Fruit fly (Drosophila melanogaster) whole organism, prepupa: Measurements from ENCODE around the gene PLCXD.

Experiments
- Blimp-1 ChIP-seq: fragments of 200-800 bp; sonication (Bioruptor generic); optimal IDR thresholded peaks from 3 replicates; lab custom pipeline; 2017; ENCODE audit warnings: missing biosample characterization, missing genetic modification characterization, mild to moderate bottlenecking, moderate library complexity, missing genetic modification reagents
- CG10631 ChIP-seq: fragments of 200-800 bp; sonication (Bioruptor generic); optimal IDR thresholded peaks from 2 replicates; lab custom pipeline; 2016; ENCODE audit warnings: missing biosample characterization, missing genetic modification characterization
- CG10669 ChIP-seq: fragments of 200-800 bp; sonication (Bioruptor generic); optimal IDR thresholded peaks from 3 replicates; lab custom pipeline; 2018; ENCODE audit warnings: missing biosample characterization, mild to moderate bottlenecking, missing genetic modification characterization, moderate library complexity
- CG11294 ChIP-seq: fragments of 200-800 bp; sonication (Bioruptor generic); IDR thresholded peaks from 2 replicates; pipeline ENCODE4 v1.3.6; 2022; ENCODE audit warnings: missing biosample characterization, missing genetic modification characterization
- CG11762 ChIP-seq: fragments of 200-800 bp; sonication (Bioruptor generic); optimal IDR thresholded peaks from 3 replicates; lab custom pipeline; 2016; ENCODE audit warnings: missing biosample characterization, missing genetic modification characterization; ENCODE audit not compliant: insufficient read depth
- CG15336 ChIP-seq: fragments of 200-800 bp; sonication (Bioruptor generic); IDR thresholded peaks from 2 replicates; pipeline ENCODE4 v1.3.6; 2022; ENCODE audit warnings: missing biosample characterization, missing genetic modification characterization
- CG16779 ChIP-seq: fragments of 200-800 bp; sonication (Bioruptor generic); optimal IDR thresholded peaks from 3 replicates; lab custom pipeline; 2017; ENCODE audit warnings: missing biosample characterization, mild to moderate bottlenecking, missing genetic modification characterization
- CG3032 ChIP-seq: fragments of 200-800 bp; optimal IDR thresholded peaks from 2 replicates; lab custom pipeline; 2019; ENCODE audit warnings: missing biosample characterization, mild to moderate bottlenecking, missing genetic modification characterization, moderate library complexity
- CG31627 ChIP-seq: fragments of 200-800 bp; sonication (Bioruptor generic); optimal IDR thresholded peaks from 3 replicates; lab custom pipeline; 2016; ENCODE audit warnings: missing biosample characterization, missing genetic modification characterization
- CG32006 ChIP-seq: fragments of 200-800 bp; sonication (Bioruptor generic); optimal IDR thresholded peaks from 3 replicates; lab custom pipeline; 2017; ENCODE audit warnings: missing biosample characterization, mild to moderate bottlenecking, missing genetic modification characterization
- CG34406 ChIP-seq: fragments of 200-800 bp; sonication (Bioruptor generic); optimal IDR thresholded peaks from 3 replicates; lab custom pipeline; 2016; ENCODE audit warnings: missing biosample characterization, missing genetic modification characterization
- CG4318 ChIP-seq: fragments of 200-800 bp; sonication (Bioruptor generic); optimal IDR thresholded peaks from 3 replicates; lab custom pipeline; 2017; ENCODE audit warnings: missing biosample characterization, mild to moderate bottlenecking, missing genetic modification characterization
- CG6163 ChIP-seq: fragments of 200-800 bp; sonication (Bioruptor generic); IDR thresholded peaks from 3 replicates; pipeline ENCODE4 v1.3.6; 2022; ENCODE audit warnings: missing biosample characterization, missing genetic modification characterization
- CG6276 ChIP-seq: fragments of 200-800 bp; sonication (Bioruptor generic); optimal IDR thresholded peaks from 2 replicates; lab custom pipeline; 2017; ENCODE audit warnings: missing biosample characterization, mild to moderate bottlenecking, missing genetic modification characterization
- CG6808 ChIP-seq: fragments of 200-800 bp; sonication (Bioruptor generic); optimal IDR thresholded peaks from 3 replicates; lab custom pipeline; 2017; ENCODE audit warnings: missing biosample characterization, missing genetic modification characterization, mild to moderate bottlenecking, moderate library complexity, missing genetic modification reagents
- CG6854 ChIP-seq: fragments of 200-800 bp; sonication (Bioruptor generic); optimal IDR thresholded peaks from 2 replicates; lab custom pipeline; 2017; ENCODE audit warnings: missing biosample characterization, mild to moderate bottlenecking, missing genetic modification characterization
- CG8319 ChIP-seq: fragments of 200-800 bp; sonication (Bioruptor generic); optimal IDR thresholded peaks from 3 replicates; lab custom pipeline; 2016; ENCODE audit warnings: missing biosample characterization, missing genetic modification characterization
- CG8632 ChIP-seq: fragments of 200-800 bp; sonication (Bioruptor generic); optimal IDR thresholded peaks from 3 replicates; lab custom pipeline; 2016; ENCODE audit warnings: missing biosample characterization, missing genetic modification characterization
- Eip75B ChIP-seq: fragments of 200-800 bp; sonication (Bioruptor generic); optimal IDR thresholded peaks from 3 replicates; lab custom pipeline; 2016; ENCODE audit warnings: missing biosample characterization, missing genetic modification characterization
- Eip78C ChIP-seq: fragments of 200-800 bp; sonication (Bioruptor generic); peaks from one replicate; lab custom pipeline; 2016; ENCODE audit warnings: missing biosample characterization, missing genetic modification characterization
- Eip93F ChIP-seq: fragments of 200-800 bp; sonication (Bioruptor generic); optimal IDR thresholded peaks from 2 replicates; lab custom pipeline; 2016; ENCODE audit warnings: missing biosample characterization, mild to moderate bottlenecking, missing genetic modification characterization
- Ets21C ChIP-seq: fragments of 200-800 bp; sonication (Bioruptor generic); optimal IDR thresholded peaks from 3 replicates; lab custom pipeline; 2016; ENCODE audit warnings: missing biosample characterization, missing genetic modification characterization
- Ets96B ChIP-seq: fragments of 200-800 bp; optimal IDR thresholded peaks from 2 replicates; lab custom pipeline; 2019; ENCODE audit warnings: missing biosample characterization, mild to moderate bottlenecking, missing genetic modification characterization, moderate library complexity
- Gug ChIP-seq: fragments of 200-800 bp; sonication (Bioruptor generic); IDR thresholded peaks from 2 replicates; pipeline ENCODE4 v1.3.6; 2022; ENCODE audit warnings: missing biosample characterization, missing genetic modification characterization
- Hr38 ChIP-seq: sonication (Bioruptor generic); optimal IDR thresholded peaks from 2 replicates; lab custom pipeline; 2016; ENCODE audit warnings: missing biosample characterization, missing genetic modification characterization
- Hr4 ChIP-seq: fragments of 200-800 bp; sonication (Bioruptor generic); optimal IDR thresholded peaks from 3 replicates; lab custom pipeline; 2016; ENCODE audit warnings: missing biosample characterization, missing genetic modification characterization
- Lpt ChIP-seq: fragments of 200-800 bp; sonication (Bioruptor generic); optimal IDR thresholded peaks from 3 replicates; lab custom pipeline; 2016; ENCODE audit warnings: missing biosample characterization, missing genetic modification characterization
- Met ChIP-seq: fragments of 200-800 bp; sonication (Bioruptor generic); optimal IDR thresholded peaks from 3 replicates; lab custom pipeline; 2016; ENCODE audit warnings: missing biosample characterization, missing genetic modification characterization
- OdsH ChIP-seq: fragments of 200-800 bp; sonication (Bioruptor generic); optimal IDR thresholded peaks from 3 replicates; lab custom pipeline; 2016; ENCODE audit warnings: missing biosample characterization, missing genetic modification characterization
- Smox ChIP-seq: fragments of 200-800 bp; sonication (Bioruptor generic); optimal IDR thresholded peaks from 3 replicates; lab custom pipeline; 2016; ENCODE audit warnings: missing biosample characterization, missing genetic modification characterization
- Sox14 ChIP-seq: fragments of 200-800 bp; sonication (Bioruptor generic); optimal IDR thresholded peaks from 3 replicates; lab custom pipeline; 2016; ENCODE audit warnings: missing biosample characterization, missing genetic modification characterization
- Sox15 ChIP-seq: fragments of 200-800 bp; sonication (Bioruptor generic); optimal IDR thresholded peaks from 3 replicates; lab custom pipeline; 2016; ENCODE audit warnings: missing biosample characterization, missing genetic modification characterization
- cyc ChIP-seq: fragments of 200-800 bp; sonication (Bioruptor generic); optimal IDR thresholded peaks from 3 replicates; lab custom pipeline; 2016; ENCODE audit warnings: missing biosample characterization, missing genetic modification characterization
- dsx ChIP-seq: fragments of 200-800 bp; optimal IDR thresholded peaks from 3 replicates; lab custom pipeline; 2019; ENCODE audit warnings: missing biosample characterization, mild to moderate bottlenecking, missing genetic modification characterization, moderate library complexity; ENCODE audit not compliant: poor library complexity, severe bottlenecking
- fd59A ChIP-seq: fragments of 200-800 bp; sonication (Bioruptor generic); optimal IDR thresholded peaks from 2 replicates; lab custom pipeline; 2017; ENCODE audit warnings: missing biosample characterization, mild to moderate bottlenecking, missing genetic modification characterization, missing genetic modification reagents
- fd85E ChIP-seq: fragments of 200-800 bp; sonication (Bioruptor generic); optimal IDR thresholded peaks from 3 replicates; lab custom pipeline; 2016; ENCODE audit warnings: missing biosample characterization, missing genetic modification characterization
- lz ChIP-seq: fragments of 200-800 bp; sonication (Bioruptor generic); optimal IDR thresholded peaks from 3 replicates; lab custom pipeline; 2016; ENCODE audit warnings: missing biosample characterization, missing genetic modification characterization
- salr ChIP-seq, 2 experiments: fragments of 200-800 bp; sonication (Bioruptor generic); optimal IDR thresholded peaks; 3 replicates each; lab custom pipeline; 2016 to 2018; ENCODE audit warnings: missing biosample characterization in 2 of 2, missing genetic modification characterization in 2 of 2, mild to moderate bottlenecking in 1 of 2
- spab ChIP-seq: fragments of 200-800 bp; sonication (Bioruptor generic); optimal IDR thresholded peaks from 2 replicates; lab custom pipeline; 2017; ENCODE audit warnings: missing biosample characterization, mild to moderate bottlenecking, missing genetic modification characterization, missing genetic modification reagents
- ss ChIP-seq, 2 experiments: fragments of 200-800 bp; sonication (Bioruptor generic); optimal IDR thresholded peaks; 2 replicates in 1 of 2; 3 replicates in 1 of 2; lab custom pipeline; 2017 to 2018; ENCODE audit warnings: mild to moderate bottlenecking in 2 of 2, missing biosample characterization in 2 of 2, missing genetic modification characterization in 2 of 2, moderate library complexity in 1 of 2
- svp ChIP-seq: fragments of 200-800 bp; sonication (Bioruptor generic); peaks from one replicate; lab custom pipeline; 2016; ENCODE audit warnings: missing biosample characterization, missing genetic modification characterization
- topi ChIP-seq: fragments of 200-800 bp; sonication (Bioruptor generic); optimal IDR thresholded peaks from 3 replicates; lab custom pipeline; 2016; ENCODE audit warnings: missing biosample characterization, missing genetic modification characterization
- vri ChIP-seq: fragments of 200-800 bp; sonication (Bioruptor generic); optimal IDR thresholded peaks from 3 replicates; lab custom pipeline; 2016; ENCODE audit warnings: missing biosample characterization, mild to moderate bottlenecking, missing genetic modification characterization

The PLCXD gene

dm6 chr2L:12002922-12003791, 46.1 kb upstream of the PLCXD start (continued):
- TF ChIP-seq dsx (GFP tag; lab: Kevin White, UChicago) (peak; percentile 43), OdsH (GFP tag; lab: Kevin White, UChicago) (peak; percentile 42), CG16779 (tag; lab: Kevin White, UChicago) (peak; percentile 32), Hr4 (peak; percentile 61), fd85E (GFP tag; lab: Kevin White, UChicago) (no peak), topi (GFP tag; lab: Kevin White, UChicago) (peak; percentile 7)
- TF ChIP-seq, all 60 proteins: peak for 34

- TF ChIP-seq dsx (GFP tag; lab: Kevin White, UChicago) = peak; percentile 77
- TF ChIP-seq Eip93F (GFP tag; lab: Kevin White, UChicago) = no peak
- TF ChIP-seq svp = peak; percentile 64
Observed at dm6 chr2L:12003792-12004210, 45.4 kb upstream of the PLCXD start.

- no peak for TF ChIP-seq CG6854 (GFP tag; lab: Kevin White, UChicago)
- peak; percentile 57 for TF ChIP-seq dsx (GFP tag; lab: Kevin White, UChicago)
- no peak for TF ChIP-seq Sox14
- peak in 1 of 2 experiments; percentile 55 for TF ChIP-seq ss (GFP tag; optimal IDR thresholded peaks at IDR 0.05; lab: Kevin White, UChicago)
- TF ChIP-seq salr (GFP tag; optimal IDR thresholded peaks at IDR 0.05; lab: Kevin White, UChicago) = peak; percentile 4 to 11
- peak; percentile 9 for TF ChIP-seq CG10669 (GFP tag; lab: Kevin White, UChicago)
- TF ChIP-seq Sox15 (GFP tag; lab: Kevin White, UChicago) = no peak
- TF ChIP-seq CG8632 (GFP tag; lab: Kevin White, UChicago) = no peak
- peak; percentile 48 for TF ChIP-seq CG10631
- TF ChIP-seq Gug (GFP tag; lab: Robert Waterston, UW) = no peak
- TF ChIP-seq cyc = no peak
- TF ChIP-seq Met = no peak
- no peak for TF ChIP-seq CG11294 (GFP tag; lab: Robert Waterston, UW)
- TF ChIP-seq CG3032 = no peak
- no peak for TF ChIP-seq topi (GFP tag; lab: Kevin White, UChicago)
- TF ChIP-seq CG8319 (GFP tag; lab: Kevin White, UChicago) = no peak
- TF ChIP-seq Hr38 (GFP tag; lab: Kevin White, UChicago) = no peak
- peak; percentile 1 for TF ChIP-seq Lpt
- peak; percentile 30 for TF ChIP-seq Eip78C
- no peak for TF ChIP-seq CG16779 (tag; lab: Kevin White, UChicago)
- TF ChIP-seq CG31627 (GFP tag; lab: Kevin White, UChicago) = no peak
- TF ChIP-seq Blimp-1 (GFP tag; lab: Kevin White, UChicago) = no peak
- no peak for TF ChIP-seq lz
- TF ChIP-seq fd59A (GFP tag; lab: Kevin White, UChicago) = peak; percentile 38
- peak; percentile 13 for TF ChIP-seq CG32006 (GFP tag; lab: Kevin White, UChicago)
- TF ChIP-seq Ets96B (tag; lab: Kevin White, UChicago) = no peak
- no peak for TF ChIP-seq CG34406
- TF ChIP-seq svp = peak; percentile 22
- TF ChIP-seq Smox (GFP tag; lab: Kevin White, UChicago) = no peak
- no peak for TF ChIP-seq spab (GFP tag; lab: Kevin White, UChicago)
- no peak for TF ChIP-seq Ets21C
- no peak for TF ChIP-seq CG6163
- TF ChIP-seq Eip75B (GFP tag; lab: Kevin White, UChicago) = peak; percentile 15
- TF ChIP-seq CG6808 = peak; percentile 32
- no peak for TF ChIP-seq vri
- TF ChIP-seq CG15336 (GFP tag; lab: Robert Waterston, UW) = no peak
- no peak for TF ChIP-seq CG4318 (GFP tag; lab: Kevin White, UChicago)
- TF ChIP-seq Eip93F (GFP tag; lab: Kevin White, UChicago) = no peak
- TF ChIP-seq CG6276 (GFP tag; lab: Kevin White, UChicago) = peak; percentile 28
- TF ChIP-seq CG11762 = no peak
Observed at dm6 chr2L:12004211-12004979, 44.8 kb upstream of the PLCXD start.
